Worm (Caenorhabditis elegans) whole organism, midembryonic: ENCODE data around the gene F45E6.1.

Source experiments
- T22C8.4 ChIP-seq: fragments of 200-800 bp; sonication (Bioruptor generic); IDR thresholded peaks from 2 replicates; pipeline ENCODE4 v1.3.6; 2022; ENCODE audit warnings: missing genetic modification characterization, missing compliant biosample characterization
- cog-1 ChIP-seq: sonication (generic microtip); optimal IDR thresholded peaks from 2 replicates; lab custom pipeline; 2016; ENCODE audit warnings: missing genetic modification characterization, missing compliant biosample characterization
- flt-1 ChIP-seq: fragments of 200-800 bp; sonication (Bioruptor generic); IDR thresholded peaks from 2 replicates; pipeline ENCODE4 v1.3.6; 2022; ENCODE audit warnings: missing genetic modification characterization, missing compliant biosample characterization
- ref-1 ChIP-seq: fragments of 200-800 bp; sonication (Bioruptor generic); conservative IDR thresholded peaks from 2 replicates; pipeline ENCODE4 v1.3.6; 2022; ENCODE audit warnings: missing genetic modification reagents, missing genetic modification characterization, missing compliant biosample characterization
- tab-1 ChIP-seq: fragments of 200-800 bp; sonication (Bioruptor generic); IDR thresholded peaks from 2 replicates; pipeline ENCODE4 v1.3.6; 2022; ENCODE audit warnings: missing genetic modification characterization, missing compliant biosample characterization
- ztf-29 ChIP-seq: fragments of 200-800 bp; sonication (Bioruptor generic); IDR thresholded peaks from 2 replicates; pipeline ENCODE4 v1.3.6; 2022; ENCODE audit warnings: missing genetic modification reagents, missing genetic modification characterization, missing compliant biosample characterization

DNA sequence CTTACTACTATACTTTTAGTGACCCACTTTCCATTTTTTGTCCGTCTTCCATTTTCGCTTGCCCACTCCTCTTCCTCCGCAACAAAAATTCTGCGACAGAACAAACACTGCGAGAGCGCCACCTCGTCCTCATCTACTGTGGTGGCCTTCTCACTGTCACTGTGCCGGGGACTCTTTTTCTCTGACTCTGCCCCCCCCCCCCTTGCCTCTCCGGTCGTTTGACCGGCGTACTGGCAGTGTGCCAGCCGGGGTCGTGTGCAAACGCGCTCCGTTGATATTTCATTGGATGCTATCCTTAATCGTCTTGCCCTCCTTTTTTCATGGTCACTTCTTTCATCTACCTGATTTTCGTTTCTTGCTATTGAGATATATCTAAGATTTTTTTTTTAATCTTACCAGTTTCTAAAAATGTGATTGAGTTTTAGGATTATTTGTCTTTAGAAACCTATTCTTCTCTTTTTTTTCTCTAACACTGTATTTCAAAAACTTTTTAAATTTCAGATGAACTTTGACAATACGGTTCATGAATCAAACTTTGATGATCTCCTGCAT, 3.3 kb upstream of the F45E6.1 start, which contains the start of gene atf-6:
- TF ChIP-seq tab-1 (GFP tag; lab: Robert Waterston, UW) = 0 out of 2 replicates have a peak, but pooled peaks have one; percentile 69
- no peak for TF ChIP-seq T22C8.4 (GFP tag; lab: Robert Waterston, UW)
- no peak for TF ChIP-seq ztf-29 (GFP tag; lab: Robert Waterston, UW)
- peak; percentile 74 for TF ChIP-seq flt-1 (GFP tag; lab: Robert Waterston, UW)
- TF ChIP-seq ref-1 (GFP tag; lab: Robert Waterston, UW) = 0 out of 2 replicates have a peak, but pooled peaks have one; percentile 37
- TF ChIP-seq cog-1 (tag; lab: Kevin White, UChicago) = peak; percentile 63
